Worm (Caenorhabditis elegans) whole organism, L2 larva: ENCODE results near the gene R08B4.3.

Experiments used
- elt-3 ChIP-seq: sonication (generic microtip); optimal IDR thresholded peaks from 2 replicates; lab custom pipeline; 2017; ENCODE audit warnings: missing biosample characterization, missing genetic modification characterization
- lin-39 ChIP-seq: fragments of 150-350 bp; optimal IDR thresholded peaks from 2 replicates; lab custom pipeline; 2014; ENCODE audit warnings: missing biosample characterization, missing genetic modification reagents, missing genetic modification characterization

DNA sequence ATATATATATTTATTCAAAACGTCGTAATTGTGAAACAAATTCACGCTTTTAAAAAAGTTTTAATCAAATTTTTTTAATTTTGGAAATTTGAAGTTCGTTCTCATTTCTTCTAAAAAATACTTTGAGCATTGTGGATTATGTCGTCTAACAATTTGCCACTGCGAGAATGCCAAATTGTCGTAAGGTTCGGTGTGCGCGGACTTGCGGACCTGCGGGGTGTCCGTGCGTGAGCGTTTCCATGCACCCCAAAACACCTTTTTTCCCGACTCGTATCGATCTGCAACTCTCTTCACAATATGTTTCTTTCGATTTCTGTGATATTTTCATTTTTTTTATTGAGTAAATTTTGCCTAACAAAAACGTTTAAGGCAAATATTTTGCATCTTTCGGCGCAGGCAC, 48.1 kb downstream of the R08B4.3 start:
- no peak for TF ChIP-seq lin-39 (tag; lab: Kevin White, UChicago)
- no peak for TF ChIP-seq elt-3 (tag; lab: Kevin White, UChicago)
